Worm (Caenorhabditis elegans): ENCODE results near the gene F12E12.2.

Gene F12E12.2

DNA sequence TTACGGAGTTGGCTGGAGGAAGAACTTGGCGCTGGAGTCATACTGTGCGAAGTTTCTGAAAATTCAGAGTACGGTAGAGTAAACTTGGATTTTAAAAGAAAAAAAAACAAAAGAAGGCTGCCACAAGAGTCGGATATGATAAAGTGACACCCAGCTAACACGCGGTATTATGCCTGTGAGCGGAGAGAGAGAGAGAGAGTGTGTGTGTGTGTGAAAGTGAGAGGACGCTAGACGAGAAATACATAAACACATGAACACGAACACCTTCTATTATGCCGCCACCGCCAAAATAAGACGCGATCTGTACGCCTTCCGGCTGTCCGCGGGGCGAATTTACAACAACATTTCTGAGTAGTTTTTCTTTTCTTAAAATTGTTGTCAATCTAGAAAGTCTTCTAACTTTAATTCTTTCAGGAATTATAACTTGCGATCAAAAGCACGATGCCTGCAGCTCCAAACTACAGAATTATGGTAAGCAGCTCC is 2.8 kb upstream of the F12E12.2 start, which contains the start of gene F12E12.6:
Gene F12E12.6, minus strand, starts transcription at position 51 of the 483 bp plus-strand sequence.
- TF ChIP-seq hlh-8 (tag; optimal IDR thresholded peaks at IDR 0.05) (no peak), nhr-232 (tag; optimal IDR thresholded peaks at IDR 0.05) (no peak), C38D4.7 (GFP tag; optimal IDR thresholded peaks at IDR 0.05) (no peak), ceh-18 (tag; optimal IDR thresholded peaks at IDR 0.05) (no peak), unc-42 (tag; optimal IDR thresholded peaks at IDR 0.05) (no peak), nfya-1 (tag; optimal IDR thresholded peaks at IDR 0.05) (no peak), tbx-7 (tag; optimal IDR thresholded peaks at IDR 0.05) (no peak), syd-9 (tag; optimal IDR thresholded peaks at IDR 0.05) (no peak), dmd-4 (tag; optimal IDR thresholded peaks at IDR 0.05; ENCODE audit: borderline replicate concordance) (no peak), nhr-11 (tag; optimal IDR thresholded peaks at IDR 0.05) (no peak), zip-5 (tag; optimal IDR thresholded peaks at IDR 0.05) (no peak), madf-2 (tag; optimal IDR thresholded peaks at IDR 0.05) (no peak), unc-55 (GFP tag; optimal IDR thresholded peaks at IDR 0.05) (no peak), pat-9 (tag; optimal IDR thresholded peaks at IDR 0.05) (no peak), pros-1 (tag; optimal IDR thresholded peaks at IDR 0.05) (no peak), ceh-30 (tag; optimal IDR thresholded peaks at IDR 0.05) (no peak), pha-2 (tag; optimal IDR thresholded peaks at IDR 0.05) (no peak), hlh-6 (tag; optimal IDR thresholded peaks at IDR 0.05) (no peak), ceh-24 (tag; optimal IDR thresholded peaks at IDR 0.05) (no peak), F13H6.1 (tag; optimal IDR thresholded peaks at IDR 0.05) (no peak)

DNA sequence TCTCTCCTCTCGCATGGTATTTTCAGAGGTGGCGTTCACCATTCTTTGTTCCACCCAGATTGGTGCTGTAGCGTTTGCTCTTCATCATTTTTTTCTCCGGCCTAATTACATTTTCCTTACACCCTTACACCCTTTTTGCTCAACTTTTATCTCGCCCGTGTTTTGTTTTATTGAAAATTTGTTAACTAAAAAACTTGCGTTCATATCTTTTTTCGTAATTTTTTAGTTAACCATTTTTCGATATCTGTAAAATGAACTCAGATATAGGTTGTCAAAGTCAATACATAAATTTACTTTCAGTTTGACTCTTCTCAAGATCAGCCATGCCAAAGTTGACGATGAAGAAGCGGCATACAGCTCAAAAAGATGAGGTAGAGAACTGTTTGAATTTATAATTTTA is 1.8 kb downstream of the F12E12.2 start, which contains the start of gene F12E12.1:
Gene F12E12.1, plus strand, starts transcription at position 301 of the 400 bp plus-strand sequence.
- TF ChIP-seq ceh-22 (tag; optimal IDR thresholded peaks at IDR 0.05), result no peak
- no peak for TF ChIP-seq nhr-11 (tag; optimal IDR thresholded peaks at IDR 0.05)
- no peak for TF ChIP-seq hlh-13 (GFP tag; optimal IDR thresholded peaks at IDR 0.05)
- no peak for TF ChIP-seq ceh-18 (tag; optimal IDR thresholded peaks at IDR 0.05)
- no peak for TF ChIP-seq C08G9.2 (tag; optimal IDR thresholded peaks at IDR 0.05)
- no peak for TF ChIP-seq pat-9 (tag; optimal IDR thresholded peaks at IDR 0.05)
- no peak for TF ChIP-seq hlh-30 (tag; optimal IDR thresholded peaks at IDR 0.05; ENCODE audit: insufficient read depth)
- no peak for TF ChIP-seq elt-4 (tag; optimal IDR thresholded peaks at IDR 0.05)
- no peak for TF ChIP-seq elt-2 (tag; optimal IDR thresholded peaks at IDR 0.05)
- no peak for TF ChIP-seq ceh-6 (GFP tag; optimal IDR thresholded peaks at IDR 0.05)
- TF ChIP-seq K02D7.2 (tag; optimal IDR thresholded peaks at IDR 0.05), result no peak
- TF ChIP-seq ceh-31 (tag; optimal IDR thresholded peaks at IDR 0.05), result no peak
- no peak for TF ChIP-seq K09A11.1 (tag; optimal IDR thresholded peaks at IDR 0.05; ENCODE audit: insufficient read depth)
- TF ChIP-seq pax-1 (tag; optimal IDR thresholded peaks at IDR 0.05), result no peak
- TF ChIP-seq nfya-1 (tag; optimal IDR thresholded peaks at IDR 0.05), result no peak
- no peak for TF ChIP-seq ref-2 (tag; optimal IDR thresholded peaks at IDR 0.05)

DNA sequence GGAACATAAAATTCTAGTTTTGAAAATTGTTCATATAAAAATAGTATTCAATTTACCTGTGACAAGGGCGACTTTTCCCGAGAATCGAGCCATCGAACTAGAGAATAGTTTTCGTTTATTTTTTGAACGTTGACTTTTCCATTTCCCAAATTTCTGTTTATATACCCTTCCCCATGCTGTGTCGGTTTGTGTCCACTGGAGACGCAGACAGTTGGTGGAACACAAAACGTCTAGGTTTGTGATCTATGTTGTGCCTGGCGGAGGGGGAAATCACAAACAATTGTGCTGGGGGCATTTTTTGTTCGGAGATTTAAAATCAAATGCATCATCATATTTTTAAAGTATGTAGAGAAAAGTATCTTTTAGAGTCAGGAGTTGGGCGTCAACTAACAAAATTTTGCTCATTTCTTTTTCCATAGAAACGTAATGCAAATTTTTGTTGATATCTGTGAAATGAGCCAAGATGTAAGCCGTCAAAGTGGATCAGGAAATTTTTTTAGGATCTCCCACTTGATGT is 4.0 kb downstream of the F12E12.2 start, which contains the start of gene nta-1:
Gene nta-1, minus strand, starts transcription at position 131 of the 517 bp plus-strand sequence.
- no peak for TF ChIP-seq syd-9 (tag; optimal IDR thresholded peaks at IDR 0.05)
- no peak for TF ChIP-seq nhr-11 (tag; optimal IDR thresholded peaks at IDR 0.05)
- no peak for TF ChIP-seq ztf-16 (tag; optimal IDR thresholded peaks at IDR 0.05)
- no peak for TF ChIP-seq ceh-6 (GFP tag; optimal IDR thresholded peaks at IDR 0.05)
- no peak for TF ChIP-seq sdc-2 (tag; optimal IDR thresholded peaks at IDR 0.05)
- TF ChIP-seq pat-9 (tag; optimal IDR thresholded peaks at IDR 0.05), result no peak
- TF ChIP-seq madf-2 (tag; optimal IDR thresholded peaks at IDR 0.05), result no peak
- TF ChIP-seq rnt-1 (tag; optimal IDR thresholded peaks at IDR 0.05), result no peak

DNA sequence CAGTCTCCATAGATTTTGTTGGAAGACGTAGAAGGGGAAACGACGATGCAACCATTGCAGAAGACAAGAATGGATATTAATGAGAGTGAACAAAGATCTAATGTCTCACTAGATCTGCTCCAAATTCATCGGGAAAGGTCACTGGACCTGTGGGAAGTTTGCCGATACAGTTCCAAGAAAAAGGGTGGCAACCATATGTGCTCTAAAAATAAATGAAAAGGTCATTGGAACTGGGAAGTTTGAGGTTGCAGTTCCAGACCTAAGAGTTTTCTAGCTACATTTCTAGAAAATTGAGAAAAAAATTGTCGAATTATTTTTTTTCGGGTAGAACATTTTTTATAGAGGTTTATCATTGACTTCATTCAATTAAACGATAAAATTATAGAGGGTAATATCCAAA is 7.7 kb downstream of the F12E12.2 start, which contains the start of gene fbxb-92:
Gene fbxb-92, minus strand, starts transcription at position 101 of the 400 bp plus-strand sequence.
- no peak for TF ChIP-seq unc-42 (tag; optimal IDR thresholded peaks at IDR 0.05)
- no peak for TF ChIP-seq elt-4 (tag; optimal IDR thresholded peaks at IDR 0.05)
- no peak for TF ChIP-seq dmd-4 (tag; optimal IDR thresholded peaks at IDR 0.05; ENCODE audit: borderline replicate concordance)
- TF ChIP-seq hlh-15 (tag; optimal IDR thresholded peaks at IDR 0.05), result no peak
- no peak for TF ChIP-seq ceh-45 (GFP tag; IDR thresholded peaks at IDR 0.05)
- TF ChIP-seq fkh-10 (GFP tag; optimal IDR thresholded peaks at IDR 0.05), result no peak
- no peak for TF ChIP-seq pha-2 (tag; optimal IDR thresholded peaks at IDR 0.05)
- TF ChIP-seq pros-1 (tag; optimal IDR thresholded peaks at IDR 0.05), result no peak
- TF ChIP-seq syd-9 (tag; optimal IDR thresholded peaks at IDR 0.05), result no peak
- no peak for TF ChIP-seq K02D7.2 (tag; optimal IDR thresholded peaks at IDR 0.05)
- TF ChIP-seq fkh-6 (tag; optimal IDR thresholded peaks at IDR 0.05), result no peak
- TF ChIP-seq K09A11.1 (tag; optimal IDR thresholded peaks at IDR 0.05; ENCODE audit: insufficient read depth), result no peak
- TF ChIP-seq ceh-18 (tag; optimal IDR thresholded peaks at IDR 0.05), result no peak
- TF ChIP-seq hlh-30 (tag; optimal IDR thresholded peaks at IDR 0.05; ENCODE audit: insufficient read depth), result no peak
- TF ChIP-seq gmeb-2 (tag; optimal IDR thresholded peaks at IDR 0.05), result no peak
- no peak for TF ChIP-seq T23F11.4 (GFP tag; optimal IDR thresholded peaks at IDR 0.05)
- TF ChIP-seq ceh-6 (GFP tag; optimal IDR thresholded peaks at IDR 0.05), result no peak

All from whole organism, late embryonic.